Fruit fly (Drosophila melanogaster) whole organism, embryonic: Measurements from ENCODE around the gene Pde11.

Experiments
- Awh ChIP-seq: fragments of 200-800 bp; sonication (Bioruptor generic); IDR thresholded peaks from 2 replicates; pipeline ENCODE4, ENCODE4 v1.3.6; 2022; ENCODE audit warnings: missing biosample characterization, missing genetic modification characterization
- Blimp-1 ChIP-seq: fragments of 200-800 bp; sonication (Bioruptor generic); optimal IDR thresholded peaks from 3 replicates; lab custom pipeline; 2018; ENCODE audit warnings: missing biosample characterization, missing genetic modification characterization, mild to moderate bottlenecking, moderate library complexity, missing genetic modification reagents
- C15 ChIP-seq: fragments of 200-800 bp; sonication (Bioruptor generic); IDR thresholded peaks from 3 replicates; pipeline ENCODE4 v1.3.6; 2022; ENCODE audit warnings: missing biosample characterization, missing genetic modification characterization
- CG10267 ChIP-seq: fragments of 200-800 bp; sonication (Bioruptor generic); optimal IDR thresholded peaks from 2 replicates; lab custom pipeline; 2018; ENCODE audit warnings: missing biosample characterization, mild to moderate bottlenecking, missing genetic modification characterization, moderate library complexity
- CG11504 ChIP-seq: fragments of 200-800 bp; sonication (Bioruptor generic); optimal IDR thresholded peaks from 3 replicates; lab custom pipeline; 2019; ENCODE audit warnings: missing biosample characterization, mild to moderate bottlenecking, missing genetic modification characterization, moderate library complexity
- CG13287 ChIP-seq: fragments of 200-800 bp; sonication (Bioruptor generic); IDR thresholded peaks from 2 replicates; pipeline ENCODE4 v1.3.6; 2022; ENCODE audit warnings: missing biosample characterization, missing genetic modification characterization; ENCODE audit not compliant: partially characterized antibody
- CG13424 ChIP-seq: fragments of 200-800 bp; sonication (Bioruptor generic); optimal IDR thresholded peaks from 2 replicates; lab custom pipeline; 2019; ENCODE audit warnings: missing biosample characterization, mild to moderate bottlenecking, missing genetic modification characterization, moderate library complexity
- CG14441 ChIP-seq: fragments of 200-800 bp; sonication (Bioruptor generic); IDR thresholded peaks from 2 replicates; pipeline ENCODE4 v1.3.6; 2022; ENCODE audit warnings: missing biosample characterization, missing genetic modification characterization
- CG15479 ChIP-seq: fragments of 200-800 bp; sonication (Bioruptor generic); optimal IDR thresholded peaks from 3 replicates; lab custom pipeline; 2019; ENCODE audit warnings: missing biosample characterization, mild to moderate bottlenecking, missing genetic modification characterization, moderate library complexity
- CG16779 ChIP-seq: fragments of 200-800 bp; sonication (Bioruptor generic); IDR thresholded peaks from 2 replicates; pipeline ENCODE4 v1.3.6; 2022; ENCODE audit warnings: missing biosample characterization, missing genetic modification characterization
- CG16815 ChIP-seq: fragments of 200-800 bp; sonication (Bioruptor generic); optimal IDR thresholded peaks from 3 replicates; lab custom pipeline; 2017; ENCODE audit warnings: missing biosample characterization, mild to moderate bottlenecking, missing genetic modification characterization
- CG2712 ChIP-seq: fragments of 200-800 bp; optimal IDR thresholded peaks from 3 replicates; lab custom pipeline; 2019; ENCODE audit warnings: missing biosample characterization, mild to moderate bottlenecking, missing genetic modification characterization, moderate library complexity
- CG30431 ChIP-seq: fragments of 200-800 bp; sonication (Bioruptor generic); optimal IDR thresholded peaks from 2 replicates; lab custom pipeline; 2017; ENCODE audit warnings: missing biosample characterization, missing genetic modification characterization
- CG32772 ChIP-seq: fragments of 200-800 bp; sonication (Bioruptor generic); IDR thresholded peaks from 2 replicates; pipeline ENCODE4 v1.3.6; 2022; ENCODE audit warnings: missing biosample characterization, missing genetic modification characterization
- CG42726 ChIP-seq: fragments of 200-800 bp; sonication (Bioruptor generic); IDR thresholded peaks from 2 replicates; pipeline ENCODE4 v1.3.6; 2022; ENCODE audit warnings: missing biosample characterization, missing genetic modification characterization; ENCODE audit not compliant: partially characterized antibody
- CG43689 ChIP-seq: fragments of 200-800 bp; sonication (Bioruptor generic); IDR thresholded peaks from 2 replicates; pipeline ENCODE4 v1.3.6; 2022; ENCODE audit warnings: missing biosample characterization, missing genetic modification characterization
- CG4424 ChIP-seq: fragments of 200-800 bp; sonication (Bioruptor generic); optimal IDR thresholded peaks from 3 replicates; lab custom pipeline; 2016; ENCODE audit warnings: missing biosample characterization, missing genetic modification characterization
- CG8359 ChIP-seq: fragments of 200-800 bp; sonication (Bioruptor generic); optimal IDR thresholded peaks from 2 replicates; lab custom pipeline; 2017; ENCODE audit warnings: missing biosample characterization, mild to moderate bottlenecking, missing genetic modification characterization, borderline replicate concordance
- Camta ChIP-seq: fragments of 200-800 bp; sonication (Bioruptor generic); optimal IDR thresholded peaks from 2 replicates; lab custom pipeline; 2016; ENCODE audit warnings: missing biosample characterization, missing genetic modification characterization
- D ChIP-seq, 2 experiments: fragments of 200-800 bp in 1 of 2; fragments of >200 bp in 1 of 2; sonication (Bioruptor generic) in 1 of 2; optimal IDR thresholded peaks; 2 replicates in 1 of 2; 3 replicates in 1 of 2; lab custom pipeline; 2017; ENCODE audit warnings: mild to moderate bottlenecking in 1 of 2, missing biosample characterization in 1 of 2, missing genetic modification characterization in 1 of 2, missing genetic modification reagents in 1 of 2
- Drgx ChIP-seq: fragments of 200-800 bp; sonication (Bioruptor generic); IDR thresholded peaks from 2 replicates; pipeline ENCODE4 v1.3.6; 2022; ENCODE audit warnings: missing biosample characterization, missing genetic modification characterization
- E2f1 ChIP-seq: fragments of 200-800 bp; sonication (Bioruptor generic); IDR thresholded peaks from 2 replicates; pipeline ENCODE4 v1.3.6; 2022; ENCODE audit warnings: missing biosample characterization, missing genetic modification characterization
- Fer3 ChIP-seq: fragments of 200-800 bp; sonication (Bioruptor generic); optimal IDR thresholded peaks from 2 replicates; lab custom pipeline; 2018; ENCODE audit warnings: missing biosample characterization, mild to moderate bottlenecking, missing genetic modification characterization, moderate library complexity
- Lpt ChIP-seq: fragments of >200 bp; optimal IDR thresholded peaks from 2 replicates; lab custom pipeline; 2018; ENCODE audit warnings: missing biosample characterization, missing genetic modification characterization
- Med ChIP-seq: fragments of 200-800 bp; sonication (Bioruptor generic); peaks from one replicate; lab custom pipeline; 2016; ENCODE audit warnings: missing biosample characterization, missing genetic modification characterization, mild to moderate bottlenecking, inconsistent platforms, moderate library complexity
- Mrtf ChIP-seq: fragments of 200-800 bp; sonication (Bioruptor generic); IDR thresholded peaks from 3 replicates; pipeline ENCODE4 v1.3.6; 2022; ENCODE audit warnings: missing biosample characterization, missing genetic modification characterization
- NC2α ChIP-seq: fragments of 200-800 bp; sonication (Bioruptor generic); optimal IDR thresholded peaks from 2 replicates; lab custom pipeline; 2016; ENCODE audit warnings: missing biosample characterization, missing genetic modification characterization
- Sox100B ChIP-seq: fragments of 200-800 bp; sonication (Bioruptor generic); optimal IDR thresholded peaks from 3 replicates; lab custom pipeline; 2018; ENCODE audit warnings: missing biosample characterization, mild to moderate bottlenecking, missing genetic modification characterization
- Taf1 ChIP-seq: fragments of 200-800 bp; sonication (Bioruptor generic); IDR thresholded peaks from 2 replicates; pipeline ENCODE4 v1.3.6; 2022; ENCODE audit warnings: missing biosample characterization, missing genetic modification characterization
- cas ChIP-seq: fragments of 200-800 bp; sonication (Bioruptor generic); IDR thresholded peaks from 2 replicates; pipeline ENCODE4 v1.3.6; 2022; ENCODE audit warnings: missing biosample characterization, missing genetic modification characterization
- caup ChIP-seq: fragments of 200-800 bp; sonication (Bioruptor generic); optimal IDR thresholded peaks from 3 replicates; lab custom pipeline; 2017; ENCODE audit warnings: missing biosample characterization, mild to moderate bottlenecking, missing genetic modification characterization, moderate library complexity; ENCODE audit not compliant: severe bottlenecking
- ci ChIP-seq: fragments of 200-800 bp; sonication (Bioruptor generic); IDR thresholded peaks from 3 replicates; pipeline ENCODE4 v1.3.6; 2022; ENCODE audit warnings: missing biosample characterization, missing genetic modification characterization
- gem ChIP-seq: fragments of 200-800 bp; sonication (Bioruptor generic); optimal IDR thresholded peaks from 2 replicates; lab custom pipeline; 2019; ENCODE audit warnings: missing biosample characterization, mild to moderate bottlenecking, missing genetic modification characterization, moderate library complexity
- gsb ChIP-seq: fragments of 200-800 bp; sonication (Bioruptor generic); IDR thresholded peaks from 2 replicates; pipeline ENCODE4 v1.3.6; 2022; ENCODE audit warnings: missing biosample characterization, missing genetic modification characterization
- gsb-n ChIP-seq: fragments of 200-800 bp; sonication (Bioruptor generic); optimal IDR thresholded peaks from 3 replicates; lab custom pipeline; 2018; ENCODE audit warnings: missing biosample characterization, mild to moderate bottlenecking, missing genetic modification characterization
- ind ChIP-seq: fragments of 200-800 bp; sonication (Bioruptor generic); optimal IDR thresholded peaks from 3 replicates; lab custom pipeline; 2016; ENCODE audit warnings: missing biosample characterization, missing genetic modification characterization
- nom ChIP-seq: fragments of 200-800 bp; sonication (Bioruptor generic); optimal IDR thresholded peaks from 2 replicates; lab custom pipeline; 2017; ENCODE audit warnings: missing biosample characterization, missing genetic modification characterization, mild to moderate bottlenecking, moderate library complexity, missing genetic modification reagents
- phol ChIP-seq: fragments of 200-800 bp; sonication (Bioruptor generic); optimal IDR thresholded peaks from 3 replicates; lab custom pipeline; 2018; ENCODE audit warnings: missing biosample characterization, mild to moderate bottlenecking, missing genetic modification characterization, moderate library complexity
- row ChIP-seq: fragments of 200-800 bp; sonication (Bioruptor generic); IDR thresholded peaks from 3 replicates; pipeline ENCODE4 v1.3.6; 2022; ENCODE audit warnings: missing biosample characterization, missing genetic modification characterization
- sc ChIP-seq, 3 experiments: fragments of >200 bp in 2 of 3; fragments of 200-800 bp in 1 of 3; sonication (Bioruptor generic) in 1 of 3; optimal IDR thresholded peaks; 2 replicates in 2 of 3; 3 replicates in 1 of 3; lab custom pipeline; 2017; ENCODE audit warnings: mild to moderate bottlenecking in 1 of 3, missing biosample characterization in 1 of 3, missing genetic modification characterization in 1 of 3, missing genetic modification reagents in 1 of 3
- sens ChIP-seq: fragments of 200-800 bp; sonication (Bioruptor generic); peaks from one replicate; lab custom pipeline; 2016; ENCODE audit warnings: missing biosample characterization, missing genetic modification characterization
- sima ChIP-seq: fragments of 200-800 bp; sonication (Bioruptor generic); optimal IDR thresholded peaks from 2 replicates; lab custom pipeline; 2016; ENCODE audit warnings: missing biosample characterization, missing genetic modification characterization
- sisA ChIP-seq: fragments of 200-800 bp; sonication (Bioruptor generic); IDR thresholded peaks from 2 replicates; pipeline ENCODE4 v1.3.6; 2022; ENCODE audit warnings: missing biosample characterization, missing genetic modification characterization
- slp2 ChIP-seq: fragments of 200-800 bp; sonication (Bioruptor generic); optimal IDR thresholded peaks from 2 replicates; lab custom pipeline; 2016; ENCODE audit warnings: missing biosample characterization, missing genetic modification characterization
- sna ChIP-seq: fragments of 200-800 bp; sonication (Bioruptor generic); IDR thresholded peaks from 2 replicates; pipeline ENCODE4 v1.3.6; 2022; ENCODE audit warnings: missing biosample characterization, missing genetic modification characterization; ENCODE audit not compliant: partially characterized antibody
- so ChIP-seq: fragments of 200-800 bp; sonication (Bioruptor generic); IDR thresholded peaks from 3 replicates; pipeline ENCODE4 v1.3.6; 2022; ENCODE audit warnings: missing biosample characterization, missing genetic modification characterization
- sr ChIP-seq: fragments of 200-800 bp; sonication (Bioruptor generic); IDR thresholded peaks from 3 replicates; pipeline ENCODE4 v1.3.6; 2022; ENCODE audit warnings: missing biosample characterization, missing genetic modification characterization

Gene Pde11

dm6 chr2L:18629144-18629543 lies 39.0 kb upstream of the Pde11 start (continued):
- no peak for TF ChIP-seq sc (optimal IDR thresholded peaks at IDR 0.05; lab: Kevin White, UChicago)
- no peak for TF ChIP-seq sc (GFP tag; optimal IDR thresholded peaks at IDR 0.05; lab: Kevin White, UChicago)
- no peak for TF ChIP-seq CG16779 (GFP tag; lab: Robert Waterston, UW)
- TF ChIP-seq ind (GFP tag; lab: Kevin White, UChicago) = no peak
- TF ChIP-seq CG15479 (GFP tag; lab: Kevin White, UChicago) = peak; percentile 96
- no peak for TF ChIP-seq CG14441 (GFP tag; lab: Robert Waterston, UW)
- TF ChIP-seq CG8359 (GFP tag; lab: Kevin White, UChicago) = no peak
- no peak for TF ChIP-seq so (GFP tag; lab: Robert Waterston, UW)
- TF ChIP-seq D (optimal IDR thresholded peaks at IDR 0.05; lab: Kevin White, UChicago) = no peak
- TF ChIP-seq D (GFP tag; optimal IDR thresholded peaks at IDR 0.05; lab: Kevin White, UChicago) = no peak
- no peak for TF ChIP-seq E2f1 (GFP tag; lab: Robert Waterston, UW)
- no peak for TF ChIP-seq Sox100B (GFP tag; lab: Kevin White, UChicago)
- no peak for TF ChIP-seq sima (GFP tag; lab: Kevin White, UChicago)

DNA sequence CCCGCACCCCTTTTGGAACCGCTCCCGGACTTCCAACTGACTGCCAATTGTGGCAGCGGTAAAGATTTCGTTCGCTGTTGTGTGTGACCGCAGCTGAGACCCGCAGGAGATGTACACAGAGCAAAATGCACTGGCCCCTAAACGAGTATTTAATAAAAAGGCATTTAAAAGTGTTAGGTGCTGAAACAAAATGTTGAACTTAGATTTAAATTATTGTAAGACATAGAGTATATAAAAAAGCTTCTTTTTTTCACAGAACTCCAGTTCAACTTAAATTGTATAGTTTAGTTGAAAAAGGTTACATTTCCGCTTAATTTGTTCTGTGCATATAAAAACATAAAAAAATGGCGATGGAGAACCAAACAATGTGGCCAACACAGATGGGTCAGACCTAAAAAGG lies 38.0 kb upstream of the Pde11 start:
- 0 out of 2 replicates have a peak, but pooled peaks have one; percentile 4 for TF ChIP-seq Awh (GFP tag; lab: Robert Waterston, UW)
- peak; percentile 82 for TF ChIP-seq Drgx (GFP tag; lab: Robert Waterston, UW)
- TF ChIP-seq sens (GFP tag; lab: Kevin White, UChicago) = peak; percentile 69
- peak; percentile 43 for TF ChIP-seq Med (GFP tag; lab: Kevin White, UChicago)
- peak; percentile 1 for TF ChIP-seq phol (tag; lab: Kevin White, UChicago)
- no peak for TF ChIP-seq slp2 (GFP tag; lab: Kevin White, UChicago)
- peak; percentile 18 for TF ChIP-seq nom (GFP tag; lab: Kevin White, UChicago)
- peak; percentile 11 for TF ChIP-seq gem (tag; lab: Kevin White, UChicago)
- peak; percentile 5 for TF ChIP-seq CG11504 (tag; lab: Kevin White, UChicago)
- 0 out of 3 replicates have a peak, but pooled peaks have one; percentile 9 for TF ChIP-seq ci (GFP tag; lab: Robert Waterston, UW)
- TF ChIP-seq sisA (GFP tag; lab: Robert Waterston, UW) = no peak
- no peak for TF ChIP-seq gsb-n (tag; lab: Kevin White, UChicago)
- peak; percentile 31; the same call in 1 of the 3 replicates for TF ChIP-seq row (GFP tag; lab: Robert Waterston, UW)

DNA sequence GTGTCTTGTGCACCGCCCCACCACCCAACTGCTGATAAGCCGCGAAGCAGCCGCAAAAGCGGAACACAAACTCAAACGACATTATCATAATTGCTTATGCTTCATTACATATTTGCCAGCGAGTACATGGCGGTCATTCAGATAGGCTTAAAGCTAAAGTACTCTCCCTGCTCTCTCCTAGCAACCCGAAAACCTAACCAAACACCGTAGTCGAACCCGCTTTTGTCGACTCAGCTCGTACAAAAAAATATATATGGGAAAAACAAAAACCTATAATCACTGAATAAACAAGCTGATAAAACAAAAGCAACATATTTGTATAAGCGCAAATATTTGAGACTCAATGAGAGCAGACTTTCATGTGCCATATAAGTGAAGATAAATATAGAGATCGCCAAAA lies 36.8 kb upstream of the Pde11 start:
- peak; percentile 57; the same call in 1 of the 2 replicates for TF ChIP-seq CG43689 (GFP tag; lab: Robert Waterston, UW)
- TF ChIP-seq CG4424 (GFP tag; lab: Kevin White, UChicago) = peak; percentile 58
- TF ChIP-seq sna (GFP tag; lab: Robert Waterston, UW) = no peak
- no peak for TF ChIP-seq CG30431
- 0 out of 2 replicates have a peak, but pooled peaks have one; percentile 9 for TF ChIP-seq Taf1 (GFP tag; lab: Robert Waterston, UW)
- TF ChIP-seq CG13287 = no peak
- TF ChIP-seq sr = 0 out of 3 replicates have a peak, but pooled peaks have one; percentile 44
- TF ChIP-seq CG13424 (tag; lab: Kevin White, UChicago) = peak; percentile 70
- TF ChIP-seq Fer3 = peak; percentile 80
- TF ChIP-seq CG16815 = no peak
- peak; percentile 88 for TF ChIP-seq Camta (GFP tag; lab: Kevin White, UChicago)
- peak; percentile 57 for TF ChIP-seq CG2712 (tag; lab: Kevin White, UChicago)
- peak; percentile 92 for TF ChIP-seq caup (GFP tag; lab: Kevin White, UChicago)
- TF ChIP-seq gsb (GFP tag; lab: Robert Waterston, UW) = peak; percentile 51
- TF ChIP-seq cas (GFP tag; lab: Robert Waterston, UW) = no peak
- TF ChIP-seq NC2α (GFP tag; lab: Kevin White, UChicago) = peak; percentile 91
- TF ChIP-seq C15 (GFP tag; lab: Robert Waterston, UW) = peak; percentile 56; the same call in 1 of the 3 replicates
- TF ChIP-seq CG42726 (GFP tag; lab: Robert Waterston, UW) = no peak
- peak; percentile 56; the same call in 1 of the 3 replicates for TF ChIP-seq Mrtf (GFP tag; lab: Robert Waterston, UW)
- TF ChIP-seq CG32772 (GFP tag; lab: Robert Waterston, UW) = peak; percentile 53
- TF ChIP-seq Lpt (GFP tag; lab: Kevin White, UChicago) = no peak
- peak; percentile 28 for TF ChIP-seq CG10267 (tag; lab: Kevin White, UChicago)
- TF ChIP-seq Blimp-1 (GFP tag; lab: Kevin White, UChicago) = peak; percentile 77
